Worm (Caenorhabditis elegans) whole organism, L4/young adult: ENCODE measurements around the gene wdr-5.1.

Source experiments
- W03F9.2 ChIP-seq: fragments of 150-350 bp; optimal IDR thresholded peaks from 2 replicates; lab custom pipeline; 2014; ENCODE audit warnings: missing biosample characterization, missing genetic modification characterization
- dao-5 ChIP-seq: sonication (generic microtip); optimal IDR thresholded peaks from 2 replicates; lab custom pipeline; 2016; ENCODE audit warnings: missing genotype, missing genetic modification characterization, moderate library complexity, missing compliant biosample characterization
- him-1 ChIP-seq: sonication (generic microtip); optimal IDR thresholded peaks from 2 replicates; lab custom pipeline; 2016; ENCODE audit warnings: missing genotype, missing genetic modification reagents, missing genetic modification characterization, missing compliant biosample characterization

- no peak for TF ChIP-seq dao-5 (tag; lab: Kevin White, UChicago)
- TF ChIP-seq him-1 (tag; lab: Kevin White, UChicago), result no peak
- TF ChIP-seq W03F9.2, result no peak
Measured at ce11 chrIII:3706586-3706985, 1.5 kb downstream of the wdr-5.1 start, which contains the start of gene dph-1.
